Worm (Caenorhabditis elegans) whole organism, L2 larva: ENCODE results near the gene T05H10.4.

Experiments used
- C34F6.9 ChIP-seq: fragments of 150-350 bp; optimal IDR thresholded peaks from 2 replicates; lab custom pipeline; 2014; ENCODE audit warnings: missing biosample characterization, missing genetic modification characterization
- R02D3.7 ChIP-seq: fragments of 150-350 bp; optimal IDR thresholded peaks from 2 replicates; lab custom pipeline; 2014; ENCODE audit warnings: missing biosample characterization, missing genetic modification characterization
- alr-1 ChIP-seq: fragments of 150-350 bp; optimal IDR thresholded peaks from 2 replicates; lab custom pipeline; 2014; ENCODE audit warnings: missing biosample characterization, missing genetic modification characterization
- aly-2 ChIP-seq: fragments of 150-350 bp; optimal IDR thresholded peaks from 2 replicates; lab custom pipeline; 2014; ENCODE audit warnings: missing biosample characterization, missing genetic modification characterization
- ama-1 ChIP-seq: fragments of 150-350 bp; optimal IDR thresholded peaks from 2 replicates; lab custom pipeline; 2018; ENCODE audit warnings: inconsistent platforms
- blmp-1 ChIP-seq: sonication (generic microtip); optimal IDR thresholded peaks from 2 replicates; lab custom pipeline; 2017; ENCODE audit warnings: missing genetic modification characterization, mild to moderate bottlenecking, missing compliant biosample characterization, antibody characterized with exemption, moderate library complexity; ENCODE audit not compliant: insufficient read depth
- ceh-16 ChIP-seq: fragments of 150-350 bp; optimal IDR thresholded peaks from 2 replicates; lab custom pipeline; 2014; ENCODE audit warnings: missing biosample characterization, missing genetic modification characterization
- ceh-82 ChIP-seq: fragments of 150-350 bp; optimal IDR thresholded peaks from 2 replicates; lab custom pipeline; 2014; ENCODE audit warnings: missing biosample characterization, missing genetic modification characterization
- crh-2 ChIP-seq: sonication (generic microtip); optimal IDR thresholded peaks from 2 replicates; lab custom pipeline; 2017; ENCODE audit warnings: missing biosample characterization, missing genetic modification characterization
- dmd-4 ChIP-seq: sonication (generic microtip); optimal IDR thresholded peaks from 2 replicates; lab custom pipeline; 2017; ENCODE audit warnings: missing biosample characterization, missing genetic modification characterization
- egl-27 ChIP-seq: sonication (generic microtip); optimal IDR thresholded peaks from 3 replicates; lab custom pipeline; 2017; ENCODE audit warnings: missing biosample characterization, missing genetic modification reagents, missing genetic modification characterization
- elt-1 ChIP-seq: fragments of 150-350 bp; optimal IDR thresholded peaks from 2 replicates; lab custom pipeline; 2014; ENCODE audit warnings: missing biosample characterization, missing genetic modification characterization
- elt-3 ChIP-seq: sonication (generic microtip); optimal IDR thresholded peaks from 2 replicates; lab custom pipeline; 2017; ENCODE audit warnings: missing biosample characterization, missing genetic modification characterization
- fos-1 ChIP-seq: fragments of 150-350 bp; optimal IDR thresholded peaks from 2 replicates; lab custom pipeline; 2014; ENCODE audit warnings: missing biosample characterization, missing genetic modification characterization
- lin-11 ChIP-seq: fragments of 150-350 bp; sonication (generic microtip); optimal IDR thresholded peaks from 2 replicates; lab custom pipeline; 2014; ENCODE audit warnings: missing biosample characterization, missing genetic modification characterization, inconsistent platforms, mixed read lengths
- lin-13 ChIP-seq: fragments of 150-350 bp; optimal IDR thresholded peaks from 2 replicates; lab custom pipeline; 2014; ENCODE audit warnings: missing biosample characterization, missing genetic modification reagents, missing genetic modification characterization
- lin-39 ChIP-seq: fragments of 150-350 bp; optimal IDR thresholded peaks from 2 replicates; lab custom pipeline; 2014; ENCODE audit warnings: missing biosample characterization, missing genetic modification reagents, missing genetic modification characterization
- lsy-2 ChIP-seq, 2 experiments: fragments of 150-350 bp in 1 of 2; sonication (generic microtip) in 1 of 2; optimal IDR thresholded peaks; 2 replicates each; lab custom pipeline; 2014 to 2017; ENCODE audit warnings: missing biosample characterization in 2 of 2, missing genetic modification characterization in 2 of 2
- mab-5 ChIP-seq: fragments of 150-350 bp; optimal IDR thresholded peaks from 2 replicates; lab custom pipeline; 2014; ENCODE audit warnings: missing biosample characterization, missing genetic modification characterization
- nhr-10 ChIP-seq: sonication (generic microtip); optimal IDR thresholded peaks from 2 replicates; lab custom pipeline; 2017; ENCODE audit warnings: missing biosample characterization, missing genetic modification characterization
- nhr-11 ChIP-seq: fragments of 150-350 bp; optimal IDR thresholded peaks from 2 replicates; lab custom pipeline; 2014; ENCODE audit warnings: missing biosample characterization, missing genetic modification characterization
- nhr-21 ChIP-seq: fragments of 150-350 bp; optimal IDR thresholded peaks from 2 replicates; lab custom pipeline; 2014; ENCODE audit warnings: missing biosample characterization, missing genetic modification characterization
- nhr-237 ChIP-seq: fragments of 150-350 bp; optimal IDR thresholded peaks from 2 replicates; lab custom pipeline; 2014; ENCODE audit warnings: missing biosample characterization, missing genetic modification characterization
- nhr-25 ChIP-seq: fragments of 150-350 bp; sonication (generic microtip); optimal IDR thresholded peaks from 3 replicates; lab custom pipeline; 2014; ENCODE audit warnings: missing biosample characterization, missing genetic modification characterization
- nhr-6 ChIP-seq: fragments of 150-350 bp; optimal IDR thresholded peaks from 2 replicates; lab custom pipeline; 2014; ENCODE audit warnings: missing biosample characterization, missing genetic modification characterization
- sem-4 ChIP-seq: fragments of 150-350 bp; optimal IDR thresholded peaks from 2 replicates; lab custom pipeline; 2014; ENCODE audit warnings: missing biosample characterization, missing genetic modification reagents, missing genetic modification characterization
- skn-1 ChIP-seq: sonication (generic microtip); optimal IDR thresholded peaks from 2 replicates; lab custom pipeline; 2017; ENCODE audit warnings: missing biosample characterization, missing genetic modification characterization
- sma-3 ChIP-seq: sonication (generic microtip); optimal IDR thresholded peaks from 2 replicates; lab custom pipeline; 2016; ENCODE audit warnings: missing genetic modification reagents, missing genetic modification characterization, missing compliant biosample characterization
- sma-9 ChIP-seq, 2 experiments: fragments of 150-350 bp in 1 of 2; sonication (generic microtip) in 1 of 2; optimal IDR thresholded peaks; 2 replicates each; lab custom pipeline; 2014 to 2016; ENCODE audit warnings: missing genetic modification characterization in 2 of 2, mild to moderate bottlenecking in 1 of 2, missing biosample characterization in 1 of 2, missing compliant biosample characterization in 1 of 2, missing genetic modification reagents in 1 of 2, moderate library complexity in 1 of 2
- snpc-4 ChIP-seq: fragments of 150-350 bp; optimal IDR thresholded peaks from 2 replicates; lab custom pipeline; 2014; ENCODE audit warnings: missing biosample characterization, missing genetic modification characterization
- unc-39 ChIP-seq: fragments of 150-350 bp; optimal IDR thresholded peaks from 2 replicates; lab custom pipeline; 2014; ENCODE audit warnings: missing biosample characterization, missing genetic modification characterization
- unc-55 ChIP-seq: fragments of 150-350 bp; sonication (generic microtip); optimal IDR thresholded peaks from 3 replicates; lab custom pipeline; 2014; ENCODE audit warnings: missing biosample characterization, missing genetic modification reagents, missing genetic modification characterization
- unc-62 ChIP-seq: fragments of 150-350 bp; optimal IDR thresholded peaks from 2 replicates; lab custom pipeline; 2014; ENCODE audit warnings: missing biosample characterization, missing genetic modification reagents, missing genetic modification characterization
- ztf-1 ChIP-seq: fragments of 200-800 bp; sonication (Bioruptor generic); conservative IDR thresholded peaks from 2 replicates; pipeline ENCODE4 v1.3.6; 2022; ENCODE audit warnings: missing genetic modification characterization, missing compliant biosample characterization
- ztf-11 ChIP-seq: sonication (generic microtip); optimal IDR thresholded peaks from 2 replicates; lab custom pipeline; 2017; ENCODE audit warnings: missing biosample characterization, missing genetic modification characterization
- ztf-4 ChIP-seq: fragments of 150-350 bp; optimal IDR thresholded peaks from 2 replicates; lab custom pipeline; 2014; ENCODE audit warnings: missing biosample characterization, missing genetic modification characterization

The T05H10.4 gene

ce11 chrII:8042289-8042688 lies 10.7 kb upstream of the T05H10.4 start, which contains the start of gene T05H10.1:
TSS of gene T05H10.1 (plus strand) at chrII:8042589.
- no peak for TF ChIP-seq ama-1 (lab: Kevin White, UChicago)
- TF ChIP-seq ceh-16 (tag; lab: Kevin White, UChicago): no peak

ce11 chrII:8047264-8047663 lies 5.7 kb upstream of the T05H10.4 start, which contains the start of gene apn-1:
TSS of gene apn-1 (plus strand) at chrII:8047564.
- TF ChIP-seq ztf-11 (tag; lab: Kevin White, UChicago) (no peak), sma-9 (GFP tag; optimal IDR thresholded peaks at IDR 0.05; lab: Kevin White, UChicago) (no peak), sma-9 (tag; optimal IDR thresholded peaks at IDR 0.05; lab: Kevin White, UChicago) (no peak), ztf-1 (GFP tag; lab: Robert Waterston, UW) (no peak), ama-1 (lab: Kevin White, UChicago) (no peak), nhr-237 (tag; lab: Kevin White, UChicago) (no peak), C34F6.9 (tag; lab: Kevin White, UChicago) (no peak), alr-1 (tag; lab: Kevin White, UChicago) (no peak), skn-1 (no peak), R02D3.7 (tag; lab: Kevin White, UChicago) (no peak), unc-62 (no peak), unc-39 (tag; lab: Kevin White, UChicago) (no peak), nhr-25 (tag; lab: Kevin White, UChicago) (no peak), fos-1 (tag; lab: Kevin White, UChicago) (no peak), sma-3 (GFP tag; lab: Kevin White, UChicago) (no peak)

DNA sequence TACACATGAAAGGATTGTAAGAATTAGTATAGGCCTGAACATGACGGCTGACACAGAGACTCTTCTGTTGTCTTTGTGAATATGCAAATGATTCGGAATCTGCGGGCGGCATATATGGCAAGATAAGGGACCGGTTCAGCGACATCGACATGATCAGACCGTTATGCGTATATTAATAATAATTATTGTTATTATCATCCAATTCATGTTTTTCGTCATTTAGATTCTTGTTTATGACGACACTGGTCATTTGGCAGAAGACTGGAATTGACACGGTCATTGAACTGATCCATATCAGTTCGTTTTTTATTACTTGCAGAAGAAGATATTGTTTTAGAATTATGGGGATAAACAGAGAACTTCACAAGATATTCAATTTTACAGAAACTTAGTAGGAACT lies 2.5 kb upstream of the T05H10.4 start, which contains the start of gene mtre-1:
TSS of gene mtre-1 (minus strand) at position 101 of the 400 bp plus-strand sequence.
- TF ChIP-seq snpc-4 (tag; lab: Kevin White, UChicago) (no peak), blmp-1 (tag; lab: Kevin White, UChicago) (no peak), elt-1 (no peak), unc-55 (no peak), nhr-6 (tag; lab: Kevin White, UChicago) (no peak), skn-1 (no peak), nhr-11 (no peak), mab-5 (tag; lab: Kevin White, UChicago) (no peak), egl-27 (tag; lab: Kevin White, UChicago) (no peak), nhr-237 (tag; lab: Kevin White, UChicago) (no peak), ztf-4 (tag; lab: Kevin White, UChicago) (no peak), nhr-21 (tag; lab: Kevin White, UChicago) (no peak)

DNA sequence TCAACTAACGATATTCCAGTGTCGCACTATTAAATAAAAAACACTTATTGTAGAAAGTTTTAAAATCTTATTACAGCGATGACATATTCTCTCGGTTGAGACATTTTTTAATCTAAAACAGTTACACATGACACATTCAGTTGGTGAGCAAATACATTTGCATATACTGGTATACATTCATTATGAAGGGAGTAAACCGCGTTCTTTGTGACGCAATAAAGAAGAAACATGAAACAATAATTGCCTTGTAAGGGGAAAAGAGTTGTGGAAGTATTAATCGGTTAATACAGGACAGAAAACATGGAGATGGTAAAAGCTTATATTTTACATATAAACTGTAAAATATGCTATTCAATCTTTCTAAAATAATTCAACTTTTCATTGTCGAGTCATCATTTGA lies 1.6 kb upstream of the T05H10.4 start:
- TF ChIP-seq skn-1: no peak
- no peak for TF ChIP-seq lin-11 (tag; lab: Kevin White, UChicago)
- no peak for TF ChIP-seq unc-62
- TF ChIP-seq crh-2: no peak
- no peak for TF ChIP-seq elt-3 (tag; lab: Kevin White, UChicago)
- TF ChIP-seq lin-13 (GFP tag; lab: Kevin White, UChicago): no peak
- no peak for TF ChIP-seq nhr-11
- TF ChIP-seq lin-39: no peak
- TF ChIP-seq nhr-25 (tag; lab: Kevin White, UChicago): no peak
- TF ChIP-seq sma-9 (GFP tag; optimal IDR thresholded peaks at IDR 0.05; lab: Kevin White, UChicago): no peak
- no peak for TF ChIP-seq sma-9 (tag; optimal IDR thresholded peaks at IDR 0.05; lab: Kevin White, UChicago)
- TF ChIP-seq blmp-1 (tag; lab: Kevin White, UChicago): no peak
- TF ChIP-seq dmd-4 (tag; lab: Kevin White, UChicago): no peak
- TF ChIP-seq nhr-6 (tag; lab: Kevin White, UChicago): no peak
- TF ChIP-seq ceh-82: no peak

ce11 chrII:8052172-8052571 lies 778 bp upstream of the T05H10.4 start:
- TF ChIP-seq dmd-4 (tag; lab: Kevin White, UChicago): no peak
- TF ChIP-seq elt-3 (tag; lab: Kevin White, UChicago): no peak
- TF ChIP-seq aly-2 (tag; lab: Kevin White, UChicago): no peak
- TF ChIP-seq fos-1 (tag; lab: Kevin White, UChicago): no peak
- TF ChIP-seq ceh-82: no peak
- no peak for TF ChIP-seq sem-4
- TF ChIP-seq elt-1: no peak
- TF ChIP-seq snpc-4 (tag; lab: Kevin White, UChicago): no peak
- TF ChIP-seq lin-39: no peak
- TF ChIP-seq nhr-10 (tag; lab: Kevin White, UChicago): no peak
- no peak for TF ChIP-seq lsy-2 (tag; optimal IDR thresholded peaks at IDR 0.05; lab: Kevin White, UChicago)
- no peak for TF ChIP-seq alr-1 (tag; lab: Kevin White, UChicago)
- no peak for TF ChIP-seq mab-5 (tag; lab: Kevin White, UChicago)
- no peak for TF ChIP-seq unc-39 (tag; lab: Kevin White, UChicago)
- TF ChIP-seq ztf-4 (tag; lab: Kevin White, UChicago): no peak
- TF ChIP-seq crh-2: no peak
